Worm (Caenorhabditis elegans) whole organism, L4 larva: ENCODE measurements around the gene eat-6.

Experiments used
- F10B5.3 ChIP-seq: sonication (generic microtip); optimal IDR thresholded peaks from 2 replicates; lab custom pipeline; 2016; ENCODE audit warnings: mild to moderate bottlenecking, missing genetic modification characterization, missing compliant biosample characterization
- F37D6.2 ChIP-seq: sonication (generic microtip); optimal IDR thresholded peaks from 2 replicates; lab custom pipeline; 2016; ENCODE audit warnings: mild to moderate bottlenecking, missing genetic modification characterization, missing compliant biosample characterization
- T20F7.1 ChIP-seq: fragments of 200-800 bp; sonication (Bioruptor generic); optimal IDR thresholded peaks from 2 replicates; lab custom pipeline; 2018; ENCODE audit warnings: mild to moderate bottlenecking, missing genetic modification characterization, missing compliant biosample characterization
- Y75B8A.6 ChIP-seq: fragments of 200-800 bp; sonication (Bioruptor generic); IDR thresholded peaks from 2 replicates; pipeline ENCODE4 v1.3.6; 2022; ENCODE audit warnings: missing genetic modification reagents, missing genetic modification characterization, missing compliant biosample characterization
- aha-1 ChIP-seq: fragments of 150-350 bp; peaks from one replicate; lab custom pipeline; 2014; ENCODE audit warnings: missing biosample characterization, missing genetic modification characterization
- aly-2 ChIP-seq: sonication (generic microtip); optimal IDR thresholded peaks from 2 replicates; lab custom pipeline; 2018; ENCODE audit warnings: missing biosample characterization, missing genetic modification characterization
- ama-1 ChIP-seq: fragments of 150-350 bp; optimal IDR thresholded peaks from 2 replicates; lab custom pipeline; 2014; ENCODE audit warnings: inconsistent platforms, mixed read lengths
- ceh-28 ChIP-seq: fragments of 150-350 bp; optimal IDR thresholded peaks from 2 replicates; lab custom pipeline; 2014; ENCODE audit warnings: missing biosample characterization, missing genetic modification reagents, missing genetic modification characterization
- ceh-44 ChIP-seq: fragments of 200-800 bp; sonication (Bioruptor generic); IDR thresholded peaks from 2 replicates; pipeline ENCODE4 v1.3.6; 2022; ENCODE audit warnings: missing genetic modification reagents, missing genetic modification characterization, missing compliant biosample characterization
- ceh-82 ChIP-seq: sonication (generic microtip); optimal IDR thresholded peaks from 2 replicates; lab custom pipeline; 2017; ENCODE audit warnings: missing biosample characterization, missing genetic modification characterization
- ces-1 ChIP-seq: fragments of 150-350 bp; sonication (generic microtip); optimal IDR thresholded peaks from 4 replicates; lab custom pipeline; 2014; ENCODE audit warnings: missing biosample characterization, missing genetic modification reagents, missing genetic modification characterization
- cey-2 ChIP-seq: sonication (generic microtip); optimal IDR thresholded peaks from 3 replicates; lab custom pipeline; 2017; ENCODE audit warnings: missing genetic modification characterization, mild to moderate bottlenecking, missing compliant biosample characterization, antibody characterized with exemption, borderline replicate concordance; ENCODE audit not compliant: insufficient read depth
- ctbp-1 ChIP-seq: fragments of 200-800 bp; sonication (Bioruptor generic); IDR thresholded peaks from 2 replicates; pipeline ENCODE4 v1.3.6; 2022; ENCODE audit warnings: missing genetic modification reagents, missing genetic modification characterization, missing compliant biosample characterization
- daf-16 ChIP-seq, 3 experiments: sonication (generic microtip); optimal IDR thresholded peaks; 2 replicates each; lab custom pipeline; 2016 to 2017; ENCODE audit warnings: missing genetic modification characterization in 3 of 3, missing genetic modification reagents in 3 of 3, mild to moderate bottlenecking in 2 of 3, missing compliant biosample characterization in 2 of 3, missing biosample characterization in 1 of 3, moderate library complexity in 1 of 3
- dmd-6 ChIP-seq: fragments of 200-800 bp; sonication (Bioruptor generic); IDR thresholded peaks from 2 replicates; pipeline ENCODE4 v1.3.6; 2022; ENCODE audit warnings: missing genetic modification reagents, missing genetic modification characterization, missing compliant biosample characterization
- dve-1 ChIP-seq: sonication (generic microtip); optimal IDR thresholded peaks from 2 replicates; lab custom pipeline; 2017; ENCODE audit warnings: antibody characterized with exemption, mild to moderate bottlenecking, missing genetic modification characterization, missing compliant biosample characterization; ENCODE audit not compliant: insufficient read depth
- hlh-11 ChIP-seq: fragments of 200-800 bp; sonication (Bioruptor generic); optimal IDR thresholded peaks from 2 replicates; lab custom pipeline; 2018; ENCODE audit warnings: mild to moderate bottlenecking, missing genetic modification characterization, missing compliant biosample characterization
- hlh-30 ChIP-seq: sonication (generic microtip); optimal IDR thresholded peaks from 2 replicates; lab custom pipeline; 2017; ENCODE audit warnings: antibody characterized with exemption, mild to moderate bottlenecking, missing genetic modification characterization, missing compliant biosample characterization; ENCODE audit not compliant: insufficient read depth
- jun-1 ChIP-seq: fragments of 150-350 bp; optimal IDR thresholded peaks from 2 replicates; lab custom pipeline; 2014; ENCODE audit warnings: missing biosample characterization, missing genetic modification reagents, missing genetic modification characterization
- lin-29 ChIP-seq: fragments of 200-800 bp; sonication (Bioruptor generic); IDR thresholded peaks from 2 replicates; pipeline ENCODE4 v1.3.6; 2022; ENCODE audit warnings: missing genetic modification reagents, missing genetic modification characterization, missing compliant biosample characterization
- lsy-2 ChIP-seq, 2 experiments: fragments of 150-350 bp in 1 of 2; sonication (generic microtip) in 1 of 2; optimal IDR thresholded peaks; 2 replicates each; lab custom pipeline; 2014 to 2017; ENCODE audit warnings: missing biosample characterization in 2 of 2, missing genetic modification characterization in 2 of 2
- mdl-1 ChIP-seq, 2 experiments: fragments of 150-350 bp in 1 of 2; sonication (generic microtip) in 1 of 2; optimal IDR thresholded peaks; 2 replicates each; lab custom pipeline; 2014 to 2017; ENCODE audit warnings: missing biosample characterization in 2 of 2, missing genetic modification characterization in 2 of 2
- mdt-29 ChIP-seq: fragments of 200-800 bp; sonication (Bioruptor generic); IDR thresholded peaks from 2 replicates; pipeline ENCODE4 v1.3.6; 2022; ENCODE audit warnings: missing genetic modification reagents, missing genetic modification characterization, missing compliant biosample characterization
- mep-1 ChIP-seq: fragments of 150-350 bp; sonication (generic microtip); optimal IDR thresholded peaks from 3 replicates; lab custom pipeline; 2014; ENCODE audit warnings: missing biosample characterization, missing genetic modification characterization
- mes-2 ChIP-seq: sonication (generic microtip); optimal IDR thresholded peaks from 2 replicates; lab custom pipeline; 2016; ENCODE audit warnings: missing genotype, mild to moderate bottlenecking, missing genetic modification characterization, missing compliant biosample characterization; ENCODE audit not compliant: poor library complexity, severe bottlenecking
- mxl-2 ChIP-seq: fragments of 200-800 bp; sonication (Bioruptor generic); conservative IDR thresholded peaks from 2 replicates; pipeline ENCODE4 v1.3.6; 2022; ENCODE audit warnings: missing genetic modification reagents, missing genetic modification characterization, missing compliant biosample characterization
- mxl-3 ChIP-seq: fragments of 200-800 bp; sonication (Bioruptor generic); optimal IDR thresholded peaks from 2 replicates; lab custom pipeline; 2018; ENCODE audit warnings: mild to moderate bottlenecking, missing genetic modification characterization, missing compliant biosample characterization
- nhr-10 ChIP-seq: fragments of 150-350 bp; optimal IDR thresholded peaks from 2 replicates; lab custom pipeline; 2014; ENCODE audit warnings: missing biosample characterization, missing genetic modification characterization
- nhr-11 ChIP-seq: fragments of 150-350 bp; optimal IDR thresholded peaks from 2 replicates; lab custom pipeline; 2014; ENCODE audit warnings: missing biosample characterization, missing genetic modification characterization
- nhr-28 ChIP-seq: fragments of 150-350 bp; optimal IDR thresholded peaks from 2 replicates; lab custom pipeline; 2014; ENCODE audit warnings: missing biosample characterization, missing genetic modification characterization
- nhr-48 ChIP-seq: sonication (generic microtip); optimal IDR thresholded peaks from 2 replicates; lab custom pipeline; 2016; ENCODE audit warnings: mild to moderate bottlenecking, missing genetic modification characterization, missing compliant biosample characterization
- nhr-6 ChIP-seq: fragments of 150-350 bp; optimal IDR thresholded peaks from 2 replicates; lab custom pipeline; 2014; ENCODE audit warnings: missing biosample characterization, missing genetic modification characterization
- nhr-77 ChIP-seq: fragments of 150-350 bp; optimal IDR thresholded peaks from 2 replicates; lab custom pipeline; 2014; ENCODE audit warnings: missing biosample characterization, missing genetic modification characterization
- pha-4 ChIP-seq, 2 experiments: fragments of 150-350 bp in 1 of 2; fragments of 200-800 bp in 1 of 2; sonication (Bioruptor generic) in 1 of 2; IDR thresholded peaks in 1 of 2; optimal IDR thresholded peaks in 1 of 2; 2 replicates each; pipeline versions ENCODE4 v1.3.6 to Lab custom; 2014 to 2022; ENCODE audit warnings: missing genetic modification characterization in 2 of 2, missing genetic modification reagents in 2 of 2, missing biosample characterization in 1 of 2, missing compliant biosample characterization in 1 of 2
- php-3 ChIP-seq: fragments of 200-800 bp; sonication (Bioruptor generic); IDR thresholded peaks from 2 replicates; pipeline ENCODE4 v1.3.6; 2022; ENCODE audit warnings: missing genetic modification reagents, missing genetic modification characterization, missing compliant biosample characterization
- pqm-1 ChIP-seq: sonication (generic microtip); optimal IDR thresholded peaks from 2 replicates; lab custom pipeline; 2017; ENCODE audit warnings: missing biosample characterization, missing genetic modification characterization
- saeg-2 ChIP-seq: fragments of 200-800 bp; sonication (Bioruptor generic); IDR thresholded peaks from 2 replicates; pipeline ENCODE4 v1.3.6; 2022; ENCODE audit warnings: missing genetic modification reagents, missing genetic modification characterization, missing compliant biosample characterization
- set-16 ChIP-seq: fragments of 200-800 bp; sonication (Bioruptor generic); IDR thresholded peaks from 2 replicates; pipeline ENCODE4 v1.3.6; 2022; ENCODE audit warnings: missing genetic modification reagents, missing genetic modification characterization, missing compliant biosample characterization
- spr-3 ChIP-seq: fragments of 200-800 bp; sonication (Bioruptor generic); optimal IDR thresholded peaks from 2 replicates; lab custom pipeline; 2018; ENCODE audit warnings: mild to moderate bottlenecking, missing genetic modification characterization, missing compliant biosample characterization
- tra-1 ChIP-seq: fragments of 200-800 bp; sonication (Bioruptor generic); IDR thresholded peaks from 2 replicates; pipeline ENCODE4 v1.3.6; 2022; ENCODE audit warnings: missing genetic modification reagents, missing genetic modification characterization, missing compliant biosample characterization
- unc-130 ChIP-seq: sonication (generic microtip); optimal IDR thresholded peaks from 2 replicates; lab custom pipeline; 2016; ENCODE audit warnings: missing genetic modification reagents, missing genetic modification characterization, missing compliant biosample characterization
- unc-39 ChIP-seq: sonication (generic microtip); optimal IDR thresholded peaks from 2 replicates; lab custom pipeline; 2017; ENCODE audit warnings: missing biosample characterization, missing genetic modification characterization
- unc-62 ChIP-seq, 3 experiments: fragments of 150-350 bp in 1 of 3; sonication (generic microtip); optimal IDR thresholded peaks in 2 of 3; peaks in 1 of 3; 1 replicate in 1 of 3; 2 replicates in 2 of 3; lab custom pipeline; 2014 to 2017; ENCODE audit warnings: missing biosample characterization in 3 of 3, missing genetic modification characterization in 3 of 3, missing genetic modification reagents in 3 of 3, missing genotype in 1 of 3
- zfp-2 ChIP-seq: sonication (generic microtip); optimal IDR thresholded peaks from 2 replicates; lab custom pipeline; 2016; ENCODE audit warnings: mild to moderate bottlenecking, missing genetic modification characterization, missing compliant biosample characterization
- zip-11 ChIP-seq: fragments of 200-800 bp; sonication (Bioruptor generic); IDR thresholded peaks from 2 replicates; pipeline ENCODE4 v1.3.6; 2022; ENCODE audit warnings: missing genetic modification characterization, missing compliant biosample characterization
- zip-2 ChIP-seq: fragments of 150-350 bp; optimal IDR thresholded peaks from 2 replicates; lab custom pipeline; 2014; ENCODE audit warnings: missing biosample characterization, missing genetic modification characterization

eat-6 gene

DNA sequence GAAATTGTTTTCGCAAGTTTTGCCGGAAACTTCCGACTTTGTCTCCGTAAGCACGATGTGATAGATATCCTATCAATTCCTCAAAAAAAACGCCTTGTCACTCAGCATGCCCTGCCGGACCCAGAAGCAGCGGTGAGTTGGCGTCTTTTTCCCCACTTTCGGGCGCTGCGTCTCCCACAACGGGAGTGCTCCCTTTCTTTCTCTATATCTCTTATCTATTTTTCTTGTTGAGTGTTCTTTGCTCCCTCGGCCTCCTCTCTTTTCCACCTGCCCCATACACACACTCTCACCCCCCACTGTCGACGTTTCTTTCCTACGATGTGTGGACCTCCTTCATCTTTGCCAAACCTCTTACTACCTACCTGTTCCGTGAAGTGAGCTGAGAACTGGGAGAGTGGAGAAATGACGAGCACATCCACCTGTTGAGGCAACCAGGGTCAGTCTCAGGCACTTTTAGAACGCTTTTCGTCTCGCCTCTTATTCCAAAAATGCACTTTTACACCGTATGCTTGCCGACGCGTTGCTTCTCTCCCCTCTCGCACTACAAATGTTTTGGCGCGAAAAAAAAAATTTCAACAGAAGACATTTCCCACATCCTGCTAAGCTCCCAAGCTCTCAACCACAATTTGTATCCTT lies 43.8 kb downstream of the eat-6 start (continued):
- TF ChIP-seq daf-16 (GFP tag; optimal IDR thresholded peaks at IDR 0.05; lab: Kevin White, UChicago) (peak in 1 of 2 experiments; percentile 77), daf-16 (tag; optimal IDR thresholded peaks at IDR 0.05; lab: Kevin White, UChicago) (peak; percentile 58), unc-130 (GFP tag; lab: Kevin White, UChicago) (no peak), lin-29 (GFP tag; lab: Robert Waterston, UW) (peak; percentile 32; the same call in 1 of the 2 replicates), aly-2 (tag; lab: Kevin White, UChicago) (no peak)

DNA sequence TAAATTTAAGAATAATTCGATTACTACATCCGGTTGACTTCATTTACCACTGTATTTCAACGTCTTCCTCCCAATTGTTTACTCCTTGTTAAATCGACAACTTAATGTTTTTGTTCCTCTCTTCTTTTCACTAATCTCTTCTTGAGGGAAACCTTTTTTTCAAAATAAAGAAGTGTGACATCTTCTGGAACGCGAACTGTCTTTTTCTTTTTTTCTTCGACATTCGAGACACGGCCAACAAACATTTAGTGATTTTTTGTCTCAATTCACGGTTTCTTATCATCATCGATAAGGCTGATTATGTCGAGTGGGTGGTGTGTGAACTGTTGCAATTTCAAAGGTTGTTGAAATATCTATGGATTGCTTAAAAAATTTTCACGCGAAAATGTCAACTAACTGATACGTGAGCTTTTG lies 44.6 kb downstream of the eat-6 start:
- TF ChIP-seq mdt-29 (no peak), aha-1 (tag; lab: Kevin White, UChicago) (peak; percentile 87), zip-2 (tag; lab: Kevin White, UChicago) (no peak), set-16 (no peak), cey-2 (tag; lab: Kevin White, UChicago) (peak; percentile 79), mdl-1 (tag; optimal IDR thresholded peaks at IDR 0.05; lab: Kevin White, UChicago) (peak in 1 of 2 experiments; percentile 31), php-3 (GFP tag; lab: Robert Waterston, UW) (0 out of 2 replicates have a peak, but pooled peaks have one; percentile 14), T20F7.1 (GFP tag; lab: Kevin White, UChicago) (peak; percentile 25), spr-3 (GFP tag; lab: Kevin White, UChicago) (no peak), ces-1 (GFP tag; lab: Kevin White, UChicago) (no peak), hlh-30 (tag; lab: Kevin White, UChicago) (peak; percentile 42), tra-1 (GFP tag; lab: Robert Waterston, UW) (peak; percentile 69; the same call in 1 of the 2 replicates), ama-1 (peak; percentile 12), unc-39 (tag; lab: Kevin White, UChicago) (no peak), mxl-2 (GFP tag; lab: Robert Waterston, UW) (no peak), F10B5.3 (tag; lab: Kevin White, UChicago) (no peak), nhr-28 (peak; percentile 71), zfp-2 (tag; lab: Kevin White, UChicago) (no peak), jun-1 (no peak), pqm-1 (tag; lab: Kevin White, UChicago) (peak; percentile 54), nhr-77 (no peak), dve-1 (tag; lab: Kevin White, UChicago) (peak; percentile 78), ctbp-1 (no peak), mes-2 (tag; lab: Kevin White, UChicago) (peak; percentile 16), daf-16 (GFP tag; optimal IDR thresholded peaks at IDR 0.05; lab: Kevin White, UChicago) (no peak), daf-16 (tag; optimal IDR thresholded peaks at IDR 0.05; lab: Kevin White, UChicago) (peak; percentile 77), saeg-2 (GFP tag; lab: Robert Waterston, UW) (0 out of 2 replicates have a peak, but pooled peaks have one; percentile 39), mxl-3 (GFP tag; lab: Kevin White, UChicago) (peak; percentile 52), aly-2 (tag; lab: Kevin White, UChicago) (no peak), F37D6.2 (tag; lab: Kevin White, UChicago) (no peak), Y75B8A.6 (GFP tag; lab: Robert Waterston, UW) (no peak), dmd-6 (GFP tag; lab: Robert Waterston, UW) (peak; percentile 85), nhr-48 (tag; lab: Kevin White, UChicago) (no peak), ceh-44 (GFP tag; lab: Robert Waterston, UW) (no peak), mep-1 (tag; lab: Kevin White, UChicago) (peak; percentile 35), nhr-6 (no peak), pha-4 (GFP tag; IDR thresholded peaks at IDR 0.05; lab: Robert Waterston, UW) (no peak), pha-4 (tag; optimal IDR thresholded peaks at IDR 0.05; lab: Kevin White, UChicago) (no peak), ceh-28 (no peak), nhr-11 (no peak), hlh-11 (tag; lab: Kevin White, UChicago) (peak; percentile 75), zip-11 (GFP tag; lab: Robert Waterston, UW) (no peak), unc-62 (GFP tag; optimal IDR thresholded peaks at IDR 0.05 in 1 of 2; lab: Kevin White, UChicago) (no peak), unc-62 (tag; optimal IDR thresholded peaks at IDR 0.05; lab: Kevin White, UChicago) (no peak), lsy-2 (tag; optimal IDR thresholded peaks at IDR 0.05; lab: Kevin White, UChicago) (peak in 1 of 2 experiments; percentile 1), ceh-82 (no peak), nhr-10 (peak; percentile 7)
